Fruit fly (Drosophila melanogaster) whole organism, embryonic: ENCODE measurements around the gene wek.

ENCODE experiments used
- B-H1 ChIP-seq: fragments of 200-800 bp; sonication (Bioruptor generic); IDR thresholded peaks from 3 replicates; pipeline ENCODE4 v1.3.6; 2022; ENCODE audit warnings: missing biosample characterization, missing genetic modification characterization
- Blimp-1 ChIP-seq: fragments of 200-800 bp; sonication (Bioruptor generic); optimal IDR thresholded peaks from 3 replicates; lab custom pipeline; 2018; ENCODE audit warnings: missing biosample characterization, missing genetic modification characterization, mild to moderate bottlenecking, moderate library complexity, missing genetic modification reagents
- CG10462 ChIP-seq: fragments of 200-800 bp; sonication (Bioruptor generic); optimal IDR thresholded peaks from 2 replicates; lab custom pipeline; 2016; ENCODE audit warnings: missing biosample characterization, missing genetic modification characterization
- CG10959 ChIP-seq: fragments of 200-800 bp; sonication (Bioruptor generic); IDR thresholded peaks from 2 replicates; pipeline ENCODE4 v1.3.6; 2022; ENCODE audit warnings: missing biosample characterization, missing genetic modification characterization
- CG11093 ChIP-seq: fragments of 200-800 bp; sonication (Bioruptor generic); IDR thresholded peaks from 3 replicates; pipeline ENCODE4 v1.3.6; 2022; ENCODE audit warnings: missing biosample characterization, missing genetic modification characterization
- CG11504 ChIP-seq: fragments of 200-800 bp; sonication (Bioruptor generic); optimal IDR thresholded peaks from 3 replicates; lab custom pipeline; 2019; ENCODE audit warnings: missing biosample characterization, mild to moderate bottlenecking, missing genetic modification characterization, moderate library complexity
- CG12942 ChIP-seq: fragments of 200-800 bp; sonication (Bioruptor generic); optimal IDR thresholded peaks from 3 replicates; lab custom pipeline; 2016; ENCODE audit warnings: missing biosample characterization, missing genetic modification characterization
- CG14667 ChIP-seq: fragments of 200-800 bp; sonication (Bioruptor generic); IDR thresholded peaks from 2 replicates; pipeline ENCODE4 v1.3.6; 2022; ENCODE audit warnings: missing biosample characterization, missing genetic modification characterization
- CG14860 ChIP-seq: fragments of 200-800 bp; sonication (Bioruptor generic); IDR thresholded peaks from 3 replicates; pipeline ENCODE4 v1.3.6; 2022; ENCODE audit warnings: missing biosample characterization, missing genetic modification characterization; ENCODE audit not compliant: partially characterized antibody
- CG3407 ChIP-seq: fragments of 200-800 bp; sonication (Bioruptor generic); optimal IDR thresholded peaks from 2 replicates; lab custom pipeline; 2018; ENCODE audit warnings: missing biosample characterization, mild to moderate bottlenecking, missing genetic modification characterization
- CG42726 ChIP-seq: fragments of 200-800 bp; sonication (Bioruptor generic); IDR thresholded peaks from 2 replicates; pipeline ENCODE4 v1.3.6; 2022; ENCODE audit warnings: missing biosample characterization, missing genetic modification characterization; ENCODE audit not compliant: partially characterized antibody
- CG4730 ChIP-seq: fragments of 200-800 bp; sonication (Bioruptor generic); IDR thresholded peaks from 2 replicates; pipeline ENCODE4 v1.3.6; 2022; ENCODE audit warnings: missing biosample characterization, missing genetic modification characterization
- CG5180 ChIP-seq: fragments of 200-800 bp; sonication (Bioruptor generic); optimal IDR thresholded peaks from 3 replicates; lab custom pipeline; 2017; ENCODE audit warnings: missing biosample characterization, missing genetic modification characterization, mild to moderate bottlenecking, moderate library complexity, missing genetic modification reagents
- CG6689 ChIP-seq: fragments of 200-800 bp; sonication (Bioruptor generic); IDR thresholded peaks from 2 replicates; pipeline ENCODE4 v1.3.6; 2022; ENCODE audit warnings: missing biosample characterization, missing genetic modification characterization
- CG7357 ChIP-seq: fragments of 200-800 bp; sonication (Bioruptor generic); IDR thresholded peaks from 3 replicates; pipeline ENCODE4 v1.3.6; 2022; ENCODE audit warnings: missing biosample characterization, missing genetic modification characterization
- CG8290 ChIP-seq, 3 experiments: fragments of 200-800 bp; sonication (Bioruptor generic); optimal IDR thresholded peaks; 2 replicates each; lab custom pipeline; 2016 to 2019; ENCODE audit warnings: missing biosample characterization in 3 of 3, missing genetic modification characterization in 3 of 3, mild to moderate bottlenecking in 2 of 3, moderate library complexity in 1 of 3
- Camta ChIP-seq: fragments of 200-800 bp; sonication (Bioruptor generic); optimal IDR thresholded peaks from 2 replicates; lab custom pipeline; 2016; ENCODE audit warnings: missing biosample characterization, missing genetic modification characterization
- Dip3 ChIP-seq: fragments of 200-800 bp; sonication (Bioruptor generic); optimal IDR thresholded peaks from 3 replicates; lab custom pipeline; 2016; ENCODE audit warnings: missing biosample characterization, missing genetic modification characterization
- Doc2 ChIP-seq: fragments of 200-800 bp; sonication (Bioruptor generic); IDR thresholded peaks from 2 replicates; pipeline ENCODE4 v1.3.6; 2022; ENCODE audit warnings: missing biosample characterization, missing genetic modification characterization
- Dref ChIP-seq: fragments of 200-800 bp; sonication (Bioruptor generic); IDR thresholded peaks from 2 replicates; pipeline ENCODE4 v1.3.6; 2022; ENCODE audit warnings: missing biosample characterization, missing genetic modification characterization
- Gug ChIP-seq: fragments of 200-800 bp; sonication (Bioruptor generic); IDR thresholded peaks from 4 replicates; pipeline ENCODE4 v1.3.6; 2022; ENCODE audit warnings: missing biosample characterization, missing genetic modification characterization
- MTF-1 ChIP-seq: fragments of 200-800 bp; sonication (Bioruptor generic); optimal IDR thresholded peaks from 2 replicates; lab custom pipeline; 2018; ENCODE audit warnings: missing biosample characterization, mild to moderate bottlenecking, missing genetic modification characterization, borderline replicate concordance
- Med ChIP-seq: fragments of 200-800 bp; sonication (Bioruptor generic); peaks from one replicate; lab custom pipeline; 2016; ENCODE audit warnings: missing biosample characterization, missing genetic modification characterization, mild to moderate bottlenecking, inconsistent platforms, moderate library complexity
- Myb ChIP-seq: fragments of 200-800 bp; sonication (Bioruptor generic); optimal IDR thresholded peaks from 2 replicates; lab custom pipeline; 2016; ENCODE audit warnings: missing biosample characterization, missing genetic modification characterization
- NFAT ChIP-seq: fragments of 200-800 bp; sonication (Bioruptor generic); IDR thresholded peaks from 2 replicates; pipeline ENCODE4 v1.3.6; 2022; ENCODE audit warnings: missing biosample characterization, missing genetic modification characterization
- Nf-YA ChIP-seq: fragments of 200-800 bp; sonication (Bioruptor generic); IDR thresholded peaks from 2 replicates; pipeline ENCODE4 v1.3.6; 2022; ENCODE audit warnings: missing biosample characterization, missing genetic modification characterization
- Opbp ChIP-seq: fragments of 200-800 bp; sonication (Bioruptor generic); IDR thresholded peaks from 3 replicates; pipeline ENCODE4 v1.3.6; 2022; ENCODE audit warnings: missing biosample characterization, missing genetic modification characterization; ENCODE audit not compliant: partially characterized antibody
- Optix ChIP-seq: fragments of 200-800 bp; sonication (Bioruptor generic); IDR thresholded peaks from 3 replicates; pipeline ENCODE4 v1.3.6; 2022; ENCODE audit warnings: missing biosample characterization, missing genetic modification characterization
- Pdp1 ChIP-seq, 2 experiments: fragments of 200-800 bp; sonication (Bioruptor generic); optimal IDR thresholded peaks; 3 replicates each; lab custom pipeline; 2016; ENCODE audit warnings: missing biosample characterization in 2 of 2, missing genetic modification characterization in 2 of 2, mild to moderate bottlenecking in 1 of 2, moderate library complexity in 1 of 2
- Stat92E ChIP-seq, 3 experiments: fragments of >200 bp in 2 of 3; fragments of 200-800 bp in 1 of 3; sonication (Bioruptor generic) in 1 of 3; optimal IDR thresholded peaks; 2 replicates each; lab custom pipeline; 2017 to 2019; ENCODE audit warnings: missing biosample characterization in 3 of 3, missing genetic modification characterization in 3 of 3, mild to moderate bottlenecking in 1 of 3, moderate library complexity in 1 of 3
- Usf ChIP-seq: fragments of 200-800 bp; sonication (Bioruptor generic); optimal IDR thresholded peaks from 2 replicates; lab custom pipeline; 2017; ENCODE audit warnings: missing genotype, missing biosample characterization, missing genetic modification characterization
- crp ChIP-seq, 2 experiments: fragments of 200-800 bp; sonication (Bioruptor generic); optimal IDR thresholded peaks; 2 replicates in 1 of 2; 3 replicates in 1 of 2; lab custom pipeline; 2017; ENCODE audit warnings: missing biosample characterization in 2 of 2, missing genetic modification characterization in 2 of 2, mild to moderate bottlenecking in 1 of 2, moderate library complexity in 1 of 2
- gce ChIP-seq: fragments of 200-800 bp; sonication (Bioruptor generic); IDR thresholded peaks from 3 replicates; pipeline ENCODE4 v1.3.6; 2022; ENCODE audit warnings: missing biosample characterization, missing genetic modification characterization
- gro ChIP-seq: fragments of 200-800 bp; sonication (Bioruptor generic); optimal IDR thresholded peaks from 2 replicates; lab custom pipeline; 2016; ENCODE audit warnings: missing biosample characterization, missing genetic modification characterization
- hkb ChIP-seq, 2 experiments: fragments of 200-800 bp in 1 of 2; fragments of >200 bp in 1 of 2; sonication (Bioruptor generic) in 1 of 2; IDR thresholded peaks in 1 of 2; optimal IDR thresholded peaks in 1 of 2; 2 replicates each; pipeline versions ENCODE4 v1.3.6 to Lab custom; 2017 to 2022; ENCODE audit warnings: missing biosample characterization in 1 of 2, missing genetic modification characterization in 1 of 2
- ken ChIP-seq: fragments of 200-800 bp; sonication (Bioruptor generic); IDR thresholded peaks from 3 replicates; pipeline ENCODE4 v1.3.6; 2022; ENCODE audit warnings: missing biosample characterization, missing genetic modification characterization
- kni ChIP-seq: fragments of 200-800 bp; sonication (Bioruptor generic); optimal IDR thresholded peaks from 3 replicates; lab custom pipeline; 2017; ENCODE audit warnings: mild to moderate bottlenecking, missing biosample characterization, missing genetic modification reagents, missing genetic modification characterization
- lab ChIP-seq: fragments of 200-800 bp; sonication (Bioruptor generic); optimal IDR thresholded peaks from 3 replicates; lab custom pipeline; 2017; ENCODE audit warnings: missing biosample characterization, missing genetic modification characterization, mild to moderate bottlenecking, moderate library complexity, missing genetic modification reagents
- odd ChIP-seq: fragments of 200-800 bp; sonication (Bioruptor generic); optimal IDR thresholded peaks from 2 replicates; lab custom pipeline; 2017; ENCODE audit warnings: missing biosample characterization, mild to moderate bottlenecking, missing genetic modification characterization
- org-1 ChIP-seq: fragments of 200-800 bp; sonication (Bioruptor generic); optimal IDR thresholded peaks from 2 replicates; lab custom pipeline; 2017; ENCODE audit warnings: missing biosample characterization, missing genetic modification characterization
- pb ChIP-seq: fragments of 200-800 bp; sonication (Bioruptor generic); optimal IDR thresholded peaks from 3 replicates; lab custom pipeline; 2016; ENCODE audit warnings: missing biosample characterization, missing genetic modification characterization
- pnt ChIP-seq: fragments of 200-800 bp; sonication (Bioruptor generic); optimal IDR thresholded peaks from 3 replicates; lab custom pipeline; 2016; ENCODE audit warnings: missing biosample characterization, missing genetic modification characterization
- schlank ChIP-seq: fragments of 200-800 bp; sonication (Bioruptor generic); optimal IDR thresholded peaks from 2 replicates; lab custom pipeline; 2018; ENCODE audit warnings: missing biosample characterization, mild to moderate bottlenecking, missing genetic modification characterization
- slou ChIP-seq: fragments of 200-800 bp; sonication (Bioruptor generic); optimal IDR thresholded peaks from 3 replicates; lab custom pipeline; 2016; ENCODE audit warnings: missing biosample characterization, missing genetic modification characterization
- tx ChIP-seq: fragments of 200-800 bp; sonication (Bioruptor generic); optimal IDR thresholded peaks from 2 replicates; lab custom pipeline; 2016; ENCODE audit warnings: missing biosample characterization, missing genetic modification characterization
- unpg ChIP-seq: fragments of 200-800 bp; sonication (Bioruptor generic); optimal IDR thresholded peaks from 3 replicates; lab custom pipeline; 2018; ENCODE audit warnings: missing biosample characterization, mild to moderate bottlenecking, missing genetic modification characterization, moderate library complexity
- zfh1 ChIP-seq: fragments of 200-800 bp; sonication (Bioruptor generic); IDR thresholded peaks from 3 replicates; pipeline ENCODE4 v1.3.6; 2022; ENCODE audit warnings: missing biosample characterization, missing genetic modification characterization

Gene wek

dm6 chr2L:15746600-15747393, 21.4 kb downstream of the wek start (continued):
- TF ChIP-seq hkb (optimal IDR thresholded peaks at IDR 0.05; lab: Kevin White, UChicago) = no peak
- peak; percentile 76 for TF ChIP-seq hkb (GFP tag; IDR thresholded peaks at IDR 0.05; lab: Robert Waterston, UW)
- TF ChIP-seq Dip3 (GFP tag; lab: Kevin White, UChicago) = peak; percentile 35
- TF ChIP-seq CG6689 (GFP tag; lab: Robert Waterston, UW) = peak; percentile 92
- TF ChIP-seq CG14860 (GFP tag; lab: Robert Waterston, UW) = no peak
- peak; percentile 88 for TF ChIP-seq Usf (GFP tag; lab: Kevin White, UChicago)
- peak; percentile 87 for TF ChIP-seq org-1
- TF ChIP-seq MTF-1 (GFP tag; lab: Kevin White, UChicago) = peak; percentile 29
- no peak for TF ChIP-seq tx (GFP tag; lab: Kevin White, UChicago)
- no peak for TF ChIP-seq CG42726
- TF ChIP-seq Optix = peak; percentile 72; the same call in 2 of the 3 replicates
- peak; percentile 91 for TF ChIP-seq odd (GFP tag; lab: Kevin White, UChicago)
- TF ChIP-seq Stat92E (GFP tag; optimal IDR thresholded peaks at IDR 0.05; lab: Kevin White, UChicago) = peak in 1 of 3 experiments; percentile 29
- TF ChIP-seq CG11504 (tag; lab: Kevin White, UChicago) = peak; percentile 95
- peak; percentile 73 for TF ChIP-seq CG12942 (GFP tag; lab: Kevin White, UChicago)
- peak; percentile 25 to 44 for TF ChIP-seq Pdp1 (GFP tag; optimal IDR thresholded peaks at IDR 0.05; lab: Kevin White, UChicago)
- no peak for TF ChIP-seq Opbp (GFP tag; lab: Robert Waterston, UW)
- peak; percentile 67 for TF ChIP-seq CG7357 (GFP tag; lab: Robert Waterston, UW)
- peak; percentile 68 for TF ChIP-seq CG10462 (GFP tag; lab: Kevin White, UChicago)
- peak; percentile 88 for TF ChIP-seq lab (GFP tag; lab: Kevin White, UChicago)
- peak; percentile 71 for TF ChIP-seq slou
- TF ChIP-seq Myb = no peak
- no peak for TF ChIP-seq gro (GFP tag; lab: Kevin White, UChicago)
- peak; percentile 77 for TF ChIP-seq CG10959
- TF ChIP-seq CG5180 (GFP tag; lab: Kevin White, UChicago) = peak; percentile 74
- TF ChIP-seq unpg (GFP tag; lab: Kevin White, UChicago) = peak; percentile 89
- peak; percentile 73 for TF ChIP-seq CG8290 (GFP tag; optimal IDR thresholded peaks at IDR 0.05; lab: Kevin White, UChicago)
- peak in 1 of 2 experiments; percentile 34 for TF ChIP-seq CG8290 (tag; optimal IDR thresholded peaks at IDR 0.05; lab: Kevin White, UChicago)
- peak; percentile 42 for TF ChIP-seq Camta (GFP tag; lab: Kevin White, UChicago)
- TF ChIP-seq zfh1 (GFP tag; lab: Robert Waterston, UW) = peak; percentile 82
- peak; percentile 79 for TF ChIP-seq CG3407
- 0 out of 2 replicates have a peak, but pooled peaks have one; percentile 52 for TF ChIP-seq Nf-YA (GFP tag; lab: Robert Waterston, UW)
- no peak for TF ChIP-seq kni (GFP tag; lab: Kevin White, UChicago)
- TF ChIP-seq B-H1 (GFP tag; lab: Robert Waterston, UW) = peak; percentile 55
- TF ChIP-seq Blimp-1 = peak; percentile 89
- peak; percentile 62 for TF ChIP-seq NFAT (GFP tag; lab: Robert Waterston, UW)
- peak; percentile 28; the same call in 1 of the 4 replicates for TF ChIP-seq Gug (GFP tag; lab: Robert Waterston, UW)
- TF ChIP-seq Dref = peak; percentile 26; the same call in 1 of the 2 replicates
- 0 out of 3 replicates have a peak, but pooled peaks have one; percentile 49 for TF ChIP-seq ken (GFP tag; lab: Robert Waterston, UW)
- no peak for TF ChIP-seq Doc2 (GFP tag; lab: Robert Waterston, UW)
- TF ChIP-seq CG14667 (GFP tag; lab: Robert Waterston, UW) = peak; percentile 73
- TF ChIP-seq CG11093 (GFP tag; lab: Robert Waterston, UW) = peak; percentile 65; the same call in 1 of the 3 replicates
- peak; percentile 1 for TF ChIP-seq schlank
- TF ChIP-seq gce = no peak
- TF ChIP-seq pnt (GFP tag; lab: Kevin White, UChicago) = no peak
- TF ChIP-seq CG4730 = peak; percentile 70
- TF ChIP-seq crp (GFP tag; optimal IDR thresholded peaks at IDR 0.05; lab: Kevin White, UChicago) = peak; percentile 70 to 89
- peak; percentile 59 for TF ChIP-seq Med (GFP tag; lab: Kevin White, UChicago)
- no peak for TF ChIP-seq pb (GFP tag; lab: Kevin White, UChicago)
